ENCODE assay signal across 3 fruit fly cellular contexts in the genomic region with DNA sequence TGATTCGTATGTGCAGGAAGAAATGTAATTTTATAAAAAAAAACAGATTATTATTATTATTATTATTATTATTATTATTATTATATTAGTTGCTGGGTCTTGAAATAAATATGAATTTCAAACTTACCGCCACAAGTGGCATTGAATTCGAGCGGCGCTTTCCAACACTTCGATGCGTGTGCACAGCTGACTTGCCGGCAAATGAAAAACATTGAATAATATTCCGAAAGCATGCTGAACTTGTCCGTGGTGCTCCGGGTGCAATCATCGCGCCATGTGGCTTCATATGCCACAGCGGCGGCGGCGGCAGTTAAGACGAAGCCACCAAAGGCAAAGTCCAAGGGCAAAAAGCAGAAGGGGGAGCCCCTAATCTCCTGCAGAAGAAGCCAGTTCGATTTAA.
A peak's percentile ranks its signal among the peaks of the same experiment; 100 is the strongest.
TF ChIP-seq lines count a peak whose summit lies in the region.

A gene (plus strand): TSS at position 180 of the 400 bp plus-strand sequence.

- TF ChIP-seq CTCF in whole organism, embryonic (GFP tag; optimal IDR thresholded peaks at IDR 0.05; lab: Kevin White, UChicago): no peak

TF ChIP-seq in whole organism, adult, 20 proteins besides CTCF, POLR2A, EP300 and RAD21:
- TF ChIP-seq pad (GFP tag; optimal IDR thresholded peaks at IDR 0.05; lab: Kevin White, UChicago) (no peak), cnc (optimal IDR thresholded peaks at IDR 0.05; lab: Kevin White, UChicago) (no peak), Mnt (GFP tag; optimal IDR thresholded peaks at IDR 0.05; lab: Kevin White, UChicago) (peak; percentile 2), tj (GFP tag; optimal IDR thresholded peaks at IDR 0.05; lab: Kevin White, UChicago) (no peak), bab1 (GFP tag; optimal IDR thresholded peaks at IDR 0.05; lab: Kevin White, UChicago) (no peak), ovo (GFP tag; optimal IDR thresholded peaks at IDR 0.05; lab: Kevin White, UChicago) (no peak), CG7101 (tag; optimal IDR thresholded peaks at IDR 0.05; lab: Kevin White, UChicago) (peak; percentile 32), CG14711 (tag; optimal IDR thresholded peaks at IDR 0.05; lab: Kevin White, UChicago) (no peak), Clk (GFP tag; optimal IDR thresholded peaks at IDR 0.05; lab: Kevin White, UChicago) (no peak), toe (GFP tag; optimal IDR thresholded peaks at IDR 0.05; lab: Kevin White, UChicago) (no peak), CG1620 (GFP tag; optimal IDR thresholded peaks at IDR 0.05; lab: Kevin White, UChicago) (no peak), Hr96 (GFP tag; optimal IDR thresholded peaks at IDR 0.05; lab: Kevin White, UChicago) (no peak)

TF ChIP-seq in whole organism, embryonic, 481 proteins besides CTCF, POLR2A, EP300 and RAD21 (continues in another document):
- no peak for TF ChIP-seq CG13775 (GFP tag; optimal IDR thresholded peaks at IDR 0.05; lab: Kevin White, UChicago)
- no peak for TF ChIP-seq C15 (GFP tag; IDR thresholded peaks at IDR 0.05; lab: Robert Waterston, UW)
- no peak for TF ChIP-seq mirr (GFP tag; optimal IDR thresholded peaks at IDR 0.05; lab: Kevin White, UChicago)
- no peak for TF ChIP-seq z (GFP tag; IDR thresholded peaks at IDR 0.05; lab: Robert Waterston, UW)
- no peak for TF ChIP-seq CG12659 (GFP tag; optimal IDR thresholded peaks at IDR 0.05; lab: Kevin White, UChicago)
- TF ChIP-seq ssp (GFP tag; IDR thresholded peaks at IDR 0.05; lab: Robert Waterston, UW): no peak
- no peak for TF ChIP-seq vvl (GFP tag; IDR thresholded peaks at IDR 0.05; lab: Robert Waterston, UW)
- no peak for TF ChIP-seq CG18476 (GFP tag; optimal IDR thresholded peaks at IDR 0.05; lab: Kevin White, UChicago)
- TF ChIP-seq CG9609 (GFP tag; optimal IDR thresholded peaks at IDR 0.05; lab: Kevin White, UChicago): no peak
- peak; percentile 34; the same call in 1 of the 3 replicates for TF ChIP-seq CG34422 (GFP tag; IDR thresholded peaks at IDR 0.05; lab: Robert Waterston, UW)
- no peak for TF ChIP-seq Trl (optimal IDR thresholded peaks at IDR 0.05; lab: Kevin White, UChicago)
- TF ChIP-seq Trl (GFP tag; optimal IDR thresholded peaks at IDR 0.05; lab: Kevin White, UChicago): no peak
- no peak for TF ChIP-seq mam (GFP tag; optimal IDR thresholded peaks at IDR 0.05; lab: Kevin White, UChicago)
- TF ChIP-seq GATAe (GFP tag; conservative IDR thresholded peaks at IDR 0.05; lab: Robert Waterston, UW): no peak
- TF ChIP-seq HLH3B (GFP tag; IDR thresholded peaks at IDR 0.05; lab: Robert Waterston, UW): no peak
- TF ChIP-seq grn (GFP tag; optimal IDR thresholded peaks at IDR 0.05; lab: Kevin White, UChicago): no peak
- TF ChIP-seq Dll (GFP tag; IDR thresholded peaks at IDR 0.05; lab: Robert Waterston, UW; ENCODE audit: partially characterized antibody): peak; percentile 18; the same call in 1 of the 4 replicates
- TF ChIP-seq CG10543 (GFP tag; optimal IDR thresholded peaks at IDR 0.05; lab: Kevin White, UChicago): no peak
- no peak for TF ChIP-seq CG16815 (GFP tag; optimal IDR thresholded peaks at IDR 0.05; lab: Kevin White, UChicago)
- no peak for TF ChIP-seq Optix (GFP tag; IDR thresholded peaks at IDR 0.05; lab: Robert Waterston, UW)
- TF ChIP-seq CG10267 (tag; optimal IDR thresholded peaks at IDR 0.05; lab: Kevin White, UChicago): peak; percentile 83
- TF ChIP-seq crp (GFP tag; optimal IDR thresholded peaks at IDR 0.05; lab: Kevin White, UChicago): peak in 1 of 2 experiments; percentile 84
- peak; percentile 74 for TF ChIP-seq MBD-R2 (GFP tag; IDR thresholded peaks at IDR 0.05; lab: Robert Waterston, UW)
- no peak for TF ChIP-seq CG3847 (GFP tag; IDR thresholded peaks at IDR 0.05; lab: Robert Waterston, UW)
- no peak for TF ChIP-seq sens (GFP tag; lab: Kevin White, UChicago)
- no peak for TF ChIP-seq CG12104 (GFP tag; optimal IDR thresholded peaks at IDR 0.05; lab: Kevin White, UChicago)
- no peak for TF ChIP-seq BEAF-32 (GFP tag; optimal IDR thresholded peaks at IDR 0.05; lab: Kevin White, UChicago)
- peak; percentile 38 for TF ChIP-seq MESR4 (GFP tag; optimal IDR thresholded peaks at IDR 0.05; lab: Kevin White, UChicago)
- peak; percentile 13; the same call in 1 of the 3 replicates for TF ChIP-seq ci (GFP tag; IDR thresholded peaks at IDR 0.05; lab: Robert Waterston, UW)
- TF ChIP-seq CG7556 (GFP tag; optimal IDR thresholded peaks at IDR 0.05; lab: Kevin White, UChicago): no peak
- no peak for TF ChIP-seq Lpt (GFP tag; optimal IDR thresholded peaks at IDR 0.05; lab: Kevin White, UChicago)
- no peak for TF ChIP-seq sim (GFP tag; IDR thresholded peaks at IDR 0.05; lab: Robert Waterston, UW)
- no peak for TF ChIP-seq Hand (GFP tag; optimal IDR thresholded peaks at IDR 0.05; lab: Kevin White, UChicago)
- TF ChIP-seq wor (GFP tag; IDR thresholded peaks at IDR 0.05; lab: Robert Waterston, UW): no peak
- peak in 1 of 2 experiments; percentile 87 for TF ChIP-seq Pdp1 (GFP tag; optimal IDR thresholded peaks at IDR 0.05; lab: Kevin White, UChicago)
- TF ChIP-seq Dp (GFP tag; optimal IDR thresholded peaks at IDR 0.05; lab: Kevin White, UChicago): peak; percentile 84
- 0 out of 2 replicates have a peak, but pooled peaks have one; percentile 17 for TF ChIP-seq unc-4 (GFP tag; IDR thresholded peaks at IDR 0.05; lab: Robert Waterston, UW; ENCODE audit: partially characterized antibody)
- peak; percentile 24 for TF ChIP-seq pzg (GFP tag; optimal IDR thresholded peaks at IDR 0.05; lab: Kevin White, UChicago)
- TF ChIP-seq CG15514 (GFP tag; optimal IDR thresholded peaks at IDR 0.05; lab: Kevin White, UChicago): peak; percentile 11

TF ChIP-seq in whole organism, wandering third instar larva, 38 proteins besides CTCF, POLR2A, EP300 and RAD21:
- no peak for TF ChIP-seq Rel (GFP tag; optimal IDR thresholded peaks at IDR 0.05; lab: Kevin White, UChicago)
- TF ChIP-seq Rel (tag; optimal IDR thresholded peaks at IDR 0.05; lab: Kevin White, UChicago): peak; percentile 9
- no peak for TF ChIP-seq Vsx2 (GFP tag; optimal IDR thresholded peaks at IDR 0.05; lab: Kevin White, UChicago; ENCODE audit: partially characterized antibody)
